Worm (Caenorhabditis elegans) whole organism, L1 larva: ENCODE measurements around the gene dnc-3.

Source experiments
- C04F5.9 ChIP-seq: sonication (generic microtip); optimal IDR thresholded peaks from 2 replicates; lab custom pipeline; 2016; ENCODE audit warnings: missing genetic modification characterization, missing compliant biosample characterization
- C34B4.2 ChIP-seq: sonication (generic microtip); optimal IDR thresholded peaks from 2 replicates; lab custom pipeline; 2017; ENCODE audit warnings: mild to moderate bottlenecking, missing genetic modification characterization, missing compliant biosample characterization
- F16B12.6 ChIP-seq: fragments of 150-350 bp; optimal IDR thresholded peaks from 2 replicates; lab custom pipeline; 2014; ENCODE audit warnings: missing biosample characterization, missing genetic modification characterization
- Y116A8C.19 ChIP-seq: sonication (generic microtip); optimal IDR thresholded peaks from 2 replicates; lab custom pipeline; 2016; ENCODE audit warnings: missing compliant biosample characterization, missing genetic modification characterization, borderline replicate concordance
- aha-1 ChIP-seq: fragments of 150-350 bp; optimal IDR thresholded peaks from 2 replicates; lab custom pipeline; 2014; ENCODE audit warnings: missing biosample characterization, missing genetic modification characterization
- alr-1 ChIP-seq: fragments of 200-800 bp; sonication (Bioruptor generic); optimal IDR thresholded peaks from 2 replicates; lab custom pipeline; 2018; ENCODE audit warnings: borderline replicate concordance, mild to moderate bottlenecking, missing genetic modification characterization, missing compliant biosample characterization
- aly-2 ChIP-seq: fragments of 150-350 bp; optimal IDR thresholded peaks from 2 replicates; lab custom pipeline; 2014; ENCODE audit warnings: missing biosample characterization, missing genetic modification characterization
- ama-1 ChIP-seq: fragments of 150-350 bp; optimal IDR thresholded peaks from 2 replicates; lab custom pipeline; 2014
- blmp-1 ChIP-seq: fragments of 150-350 bp; optimal IDR thresholded peaks from 2 replicates; lab custom pipeline; 2014; ENCODE audit warnings: missing biosample characterization, missing genetic modification characterization
- ceh-8 ChIP-seq: fragments of 200-800 bp; sonication (Bioruptor generic); optimal IDR thresholded peaks from 2 replicates; lab custom pipeline; 2018; ENCODE audit warnings: mild to moderate bottlenecking, missing genetic modification characterization, moderate library complexity, missing compliant biosample characterization
- ceh-82 ChIP-seq, 3 experiments: fragments of 150-350 bp in 1 of 3; sonication (generic microtip) in 2 of 3; optimal IDR thresholded peaks; 2 replicates each; lab custom pipeline; 2014 to 2017; ENCODE audit warnings: missing biosample characterization in 3 of 3, missing genetic modification characterization in 3 of 3
- ces-1 ChIP-seq: fragments of 150-350 bp; optimal IDR thresholded peaks from 2 replicates; lab custom pipeline; 2014; ENCODE audit warnings: missing biosample characterization, missing genetic modification reagents, missing genetic modification characterization
- dsc-1 ChIP-seq: sonication (generic microtip); optimal IDR thresholded peaks from 2 replicates; lab custom pipeline; 2016; ENCODE audit warnings: mild to moderate bottlenecking, missing genetic modification characterization, missing compliant biosample characterization
- efl-1 ChIP-seq, 4 experiments: fragments of 150-350 bp; optimal IDR thresholded peaks in 3 of 4; peaks in 1 of 4; 1 replicate in 1 of 4; 2 replicates in 3 of 4; lab custom pipeline; 2014; ENCODE audit warnings: missing biosample characterization in 2 of 4, missing genetic modification characterization in 2 of 4, missing genetic modification reagents in 2 of 4
- egl-13 ChIP-seq: sonication (generic microtip); optimal IDR thresholded peaks from 2 replicates; lab custom pipeline; 2016; ENCODE audit warnings: missing genotype, missing genetic modification reagents, missing genetic modification characterization, missing compliant biosample characterization
- egl-27 ChIP-seq, 2 experiments: fragments of 150-350 bp in 1 of 2; sonication (generic microtip); optimal IDR thresholded peaks; 3 replicates each; lab custom pipeline; 2017 to 2018; ENCODE audit warnings: missing biosample characterization in 2 of 2, missing genetic modification characterization in 2 of 2, missing genetic modification reagents in 2 of 2
- fkh-10 ChIP-seq: sonication (generic microtip); optimal IDR thresholded peaks from 2 replicates; lab custom pipeline; 2017; ENCODE audit warnings: missing biosample characterization, missing genetic modification reagents, missing genetic modification characterization
- fos-1 ChIP-seq: fragments of 150-350 bp; optimal IDR thresholded peaks from 2 replicates; lab custom pipeline; 2014; ENCODE audit warnings: missing biosample characterization, missing genetic modification characterization
- grh-1 ChIP-seq: fragments of 200-800 bp; sonication (Bioruptor generic); IDR thresholded peaks from 2 replicates; pipeline ENCODE4 v1.3.6; 2022; ENCODE audit warnings: missing genetic modification reagents, missing genetic modification characterization, missing compliant biosample characterization
- hlh-17 ChIP-seq: fragments of 200-800 bp; sonication (Bioruptor generic); optimal IDR thresholded peaks from 2 replicates; lab custom pipeline; 2018; ENCODE audit warnings: missing genetic modification characterization, mild to moderate bottlenecking, missing compliant biosample characterization, moderate library complexity, borderline replicate concordance
- hlh-4 ChIP-seq: sonication (generic microtip); optimal IDR thresholded peaks from 2 replicates; lab custom pipeline; 2016; ENCODE audit warnings: mild to moderate bottlenecking, missing genetic modification characterization, missing compliant biosample characterization
- hpl-2 ChIP-seq: fragments of 150-350 bp; optimal IDR thresholded peaks from 2 replicates; lab custom pipeline; 2014; ENCODE audit warnings: missing biosample characterization, missing genetic modification reagents, missing genetic modification characterization
- irx-1 ChIP-seq: sonication (generic microtip); optimal IDR thresholded peaks from 2 replicates; lab custom pipeline; 2016; ENCODE audit warnings: missing genetic modification characterization, missing compliant biosample characterization
- isw-1 ChIP-seq: fragments of 200-800 bp; sonication (Bioruptor generic); IDR thresholded peaks from 2 replicates; pipeline ENCODE4 v1.3.6; 2022; ENCODE audit warnings: missing genetic modification characterization, missing compliant biosample characterization
- lin-13 ChIP-seq: fragments of 150-350 bp; optimal IDR thresholded peaks from 2 replicates; lab custom pipeline; 2014; ENCODE audit warnings: missing biosample characterization, missing genetic modification reagents, missing genetic modification characterization
- lin-39 ChIP-seq: fragments of 150-350 bp; optimal IDR thresholded peaks from 2 replicates; lab custom pipeline; 2014; ENCODE audit warnings: missing biosample characterization, missing genetic modification reagents, missing genetic modification characterization
- mdl-1 ChIP-seq, 2 experiments: fragments of 150-350 bp; optimal IDR thresholded peaks; 2 replicates each; lab custom pipeline; 2014 to 2017; ENCODE audit warnings: missing biosample characterization in 2 of 2, missing genetic modification characterization in 2 of 2, inconsistent platforms in 1 of 2
- mef-2 ChIP-seq: fragments of 150-350 bp; optimal IDR thresholded peaks from 2 replicates; lab custom pipeline; 2014; ENCODE audit warnings: missing biosample characterization, missing genetic modification characterization
- mep-1 ChIP-seq: fragments of 150-350 bp; optimal IDR thresholded peaks from 2 replicates; lab custom pipeline; 2014; ENCODE audit warnings: missing biosample characterization, missing genetic modification characterization
- nhr-11 ChIP-seq: fragments of 150-350 bp; optimal IDR thresholded peaks from 2 replicates; lab custom pipeline; 2014; ENCODE audit warnings: missing biosample characterization, missing genetic modification characterization
- nhr-12 ChIP-seq: sonication (generic microtip); optimal IDR thresholded peaks from 2 replicates; lab custom pipeline; 2017; ENCODE audit warnings: missing biosample characterization, missing genetic modification characterization
- nhr-47 ChIP-seq: sonication (generic microtip); optimal IDR thresholded peaks from 2 replicates; lab custom pipeline; 2016; ENCODE audit warnings: mild to moderate bottlenecking, missing genetic modification characterization, moderate library complexity, missing compliant biosample characterization
- nhr-71 ChIP-seq: sonication (generic microtip); optimal IDR thresholded peaks from 2 replicates; lab custom pipeline; 2016; ENCODE audit warnings: mild to moderate bottlenecking, missing genetic modification characterization, moderate library complexity, missing compliant biosample characterization
- nhr-77 ChIP-seq: fragments of 150-350 bp; optimal IDR thresholded peaks from 2 replicates; lab custom pipeline; 2014; ENCODE audit warnings: missing biosample characterization, missing genetic modification characterization
- nhr-85 ChIP-seq: sonication (generic microtip); peaks from one replicate; lab custom pipeline; 2016; ENCODE audit warnings: missing genetic modification characterization, inconsistent platforms, missing compliant biosample characterization
- pag-3 ChIP-seq: sonication (generic microtip); optimal IDR thresholded peaks from 2 replicates; lab custom pipeline; 2017; ENCODE audit warnings: missing genetic modification characterization, mild to moderate bottlenecking, missing compliant biosample characterization, antibody characterized with exemption, borderline replicate concordance; ENCODE audit not compliant: insufficient read depth
- pax-3 ChIP-seq: fragments of 200-800 bp; sonication (Bioruptor generic); optimal IDR thresholded peaks from 2 replicates; lab custom pipeline; 2018; ENCODE audit warnings: mild to moderate bottlenecking, missing genetic modification characterization, moderate library complexity, missing compliant biosample characterization
- rnt-1 ChIP-seq: sonication (generic microtip); optimal IDR thresholded peaks from 2 replicates; lab custom pipeline; 2016; ENCODE audit warnings: mild to moderate bottlenecking, missing genetic modification characterization, moderate library complexity, missing compliant biosample characterization
- skn-1 ChIP-seq: fragments of 150-350 bp; optimal IDR thresholded peaks from 2 replicates; lab custom pipeline; 2014; ENCODE audit warnings: missing biosample characterization, missing genetic modification characterization
- sox-4 ChIP-seq: sonication (generic microtip); optimal IDR thresholded peaks from 2 replicates; lab custom pipeline; 2016; ENCODE audit warnings: missing genetic modification characterization, missing compliant biosample characterization
- sptf-1 ChIP-seq: fragments of 150-350 bp; optimal IDR thresholded peaks from 2 replicates; lab custom pipeline; 2014; ENCODE audit warnings: missing biosample characterization, missing genetic modification characterization
- sup-37 ChIP-seq: fragments of 200-800 bp; sonication (Bioruptor generic); optimal IDR thresholded peaks from 2 replicates; lab custom pipeline; 2018; ENCODE audit warnings: mild to moderate bottlenecking, missing genetic modification characterization, missing compliant biosample characterization
- swsn-7 ChIP-seq: sonication (generic microtip); optimal IDR thresholded peaks from 2 replicates; lab custom pipeline; 2016; ENCODE audit warnings: missing genetic modification characterization, missing compliant biosample characterization
- tlp-1 ChIP-seq: fragments of 150-350 bp; optimal IDR thresholded peaks from 2 replicates; lab custom pipeline; 2014; ENCODE audit warnings: missing biosample characterization, missing genetic modification characterization
- unc-130 ChIP-seq: fragments of 150-350 bp; optimal IDR thresholded peaks from 2 replicates; lab custom pipeline; 2017; ENCODE audit warnings: missing biosample characterization, missing genetic modification characterization, inconsistent platforms
- unc-30 ChIP-seq: sonication (generic microtip); optimal IDR thresholded peaks from 2 replicates; lab custom pipeline; 2017; ENCODE audit warnings: missing biosample characterization, missing genetic modification characterization
- unc-86 ChIP-seq: sonication (generic microtip); optimal IDR thresholded peaks from 2 replicates; lab custom pipeline; 2016; ENCODE audit warnings: missing genetic modification characterization, missing compliant biosample characterization
- xbp-1 ChIP-seq: sonication (generic microtip); optimal IDR thresholded peaks from 2 replicates; lab custom pipeline; 2016; ENCODE audit warnings: missing genetic modification characterization, missing compliant biosample characterization
- zag-1 ChIP-seq: fragments of 150-350 bp; optimal IDR thresholded peaks from 2 replicates; lab custom pipeline; 2014; ENCODE audit warnings: missing biosample characterization, missing genetic modification characterization
- ztf-11 ChIP-seq, 2 experiments: sonication (generic microtip); optimal IDR thresholded peaks; 2 replicates each; lab custom pipeline; 2016 to 2017; ENCODE audit warnings: missing genetic modification characterization in 2 of 2, missing biosample characterization in 1 of 2, missing compliant biosample characterization in 1 of 2

The dnc-3 gene

DNA sequence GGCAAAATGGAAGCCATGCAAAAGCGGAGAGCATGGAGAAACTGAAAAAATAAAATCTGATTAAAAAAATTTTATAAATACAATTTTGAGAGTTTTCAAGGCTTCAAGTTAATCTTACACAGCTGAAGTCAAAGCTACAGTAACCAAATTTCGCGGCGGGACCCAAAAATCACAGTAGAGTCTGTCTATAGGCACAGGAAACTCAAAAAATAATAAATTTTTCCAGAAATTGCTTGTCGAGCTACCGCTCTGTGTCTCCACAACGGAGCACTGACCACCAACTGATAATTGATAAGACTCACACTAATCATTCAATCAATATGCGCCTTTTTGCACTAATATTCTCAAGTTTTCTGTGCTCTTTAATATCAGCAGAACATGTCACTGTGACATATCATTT, 3.2 kb upstream of the dnc-3 start, which contains the start of gene W10G11.19:
W10G11.19 (plus strand) TSS at position 301 of the 400 bp plus-strand sequence.
- TF ChIP-seq sup-37 (GFP tag; lab: Kevin White, UChicago) (no peak), dsc-1 (tag; lab: Kevin White, UChicago) (no peak), aha-1 (no peak)

DNA sequence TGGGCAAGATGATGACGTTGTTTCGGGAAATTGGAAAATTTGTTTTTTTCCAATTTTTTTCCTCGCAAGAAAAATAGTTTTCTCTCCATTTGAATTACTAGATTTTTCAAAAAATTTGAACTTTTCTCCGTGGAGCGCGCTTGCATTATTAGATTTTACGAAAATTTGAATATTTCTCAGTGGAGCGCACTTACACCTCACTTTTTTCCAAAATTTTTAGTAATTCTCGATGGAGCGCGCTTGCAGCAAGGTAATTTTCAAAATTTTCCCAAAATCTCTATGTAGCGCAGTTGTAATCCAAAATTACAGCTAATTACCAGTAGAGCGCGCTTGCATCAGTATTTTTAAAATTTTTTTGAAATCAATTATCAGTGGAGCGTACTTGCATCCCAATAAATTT, 1.1 kb downstream of the dnc-3 start:
- TF ChIP-seq efl-1 (optimal IDR thresholded peaks at IDR 0.05; lab: Kevin White, UChicago) (no peak), efl-1 (GFP tag; optimal IDR thresholded peaks at IDR 0.05 in 1 of 2; lab: Kevin White, UChicago) (peak in 1 of 2 experiments; percentile 64), ces-1 (GFP tag; lab: Kevin White, UChicago) (no peak)

DNA sequence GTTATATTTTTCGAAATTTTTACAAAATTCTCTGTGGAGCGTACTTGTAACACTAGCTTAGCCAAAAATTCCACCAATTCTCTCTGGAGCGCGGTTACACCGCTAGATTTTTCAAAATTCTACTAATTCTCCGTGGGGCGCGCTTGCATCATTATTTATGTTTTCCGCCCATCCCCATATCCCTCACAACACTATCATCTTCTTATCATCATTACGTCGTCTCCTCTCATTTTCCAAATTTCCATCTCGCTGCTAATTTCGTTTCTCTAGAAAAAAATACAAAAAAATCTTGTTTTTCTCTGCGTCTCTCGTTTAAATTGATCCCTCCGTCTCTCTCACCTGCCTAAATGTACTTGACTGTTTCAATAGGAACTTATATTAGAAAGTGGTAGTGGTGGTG, 1.8 kb downstream of the dnc-3 start:
- TF ChIP-seq pax-3 (tag; lab: Kevin White, UChicago) (no peak), grh-1 (GFP tag; lab: Robert Waterston, UW) (no peak), skn-1 (tag; lab: Kevin White, UChicago) (no peak), unc-30 (no peak), isw-1 (GFP tag; lab: Robert Waterston, UW) (no peak), nhr-47 (tag; lab: Kevin White, UChicago) (no peak), egl-13 (tag; lab: Kevin White, UChicago) (no peak), lin-13 (GFP tag; lab: Kevin White, UChicago) (peak; percentile 0), hpl-2 (GFP tag; lab: Kevin White, UChicago) (no peak), unc-130 (tag; lab: Kevin White, UChicago) (no peak), Y116A8C.19 (tag; lab: Kevin White, UChicago) (no peak), unc-86 (no peak), egl-27 (tag; optimal IDR thresholded peaks at IDR 0.05; lab: Kevin White, UChicago) (no peak), ces-1 (GFP tag; lab: Kevin White, UChicago) (no peak), mep-1 (tag; lab: Kevin White, UChicago) (no peak), mdl-1 (tag; optimal IDR thresholded peaks at IDR 0.05; lab: Kevin White, UChicago) (no peak), rnt-1 (tag; lab: Kevin White, UChicago) (no peak), nhr-85 (tag; lab: Kevin White, UChicago) (peak; percentile 85), sup-37 (GFP tag; lab: Kevin White, UChicago) (no peak), hlh-17 (no peak), fos-1 (tag; lab: Kevin White, UChicago) (no peak), ceh-82 (tag; optimal IDR thresholded peaks at IDR 0.05; lab: Kevin White, UChicago) (no peak), ama-1 (lab: Kevin White, UChicago) (no peak), ztf-11 (tag; optimal IDR thresholded peaks at IDR 0.05; lab: Kevin White, UChicago) (no peak), xbp-1 (no peak), alr-1 (tag; lab: Kevin White, UChicago) (no peak), nhr-12 (tag; lab: Kevin White, UChicago) (no peak), F16B12.6 (no peak), fkh-10 (GFP tag; lab: Kevin White, UChicago) (no peak), irx-1 (tag; lab: Kevin White, UChicago) (no peak), ceh-8 (GFP tag; lab: Kevin White, UChicago) (no peak), sox-4 (tag; lab: Kevin White, UChicago) (no peak), nhr-71 (no peak), lin-39 (tag; lab: Kevin White, UChicago) (no peak), blmp-1 (tag; lab: Kevin White, UChicago) (peak; percentile 67), nhr-11 (tag; lab: Kevin White, UChicago) (no peak), swsn-7 (no peak), mef-2 (no peak), nhr-77 (tag; lab: Kevin White, UChicago) (no peak), hlh-4 (tag; lab: Kevin White, UChicago) (no peak), tlp-1 (tag; lab: Kevin White, UChicago) (no peak), C04F5.9 (no peak), pag-3 (no peak), sptf-1 (tag; lab: Kevin White, UChicago) (no peak), C34B4.2 (tag; lab: Kevin White, UChicago) (no peak), zag-1 (no peak), aly-2 (no peak)
